Worm (Caenorhabditis elegans) whole organism, L4 larva: Measurements from ENCODE around the gene F39F10.5.
A peak's percentile ranks its signal among the peaks of the same experiment; 100 is the strongest.
"Not testable (repeated sequence)": the region's sequence is repeated elsewhere in the genome, so short reads cannot be mapped to it uniquely, and the experiment has no call there.

Experiments
- D1046.2 ChIP-seq: fragments of 200-800 bp; sonication (Bioruptor generic); IDR thresholded peaks from 2 replicates; pipeline ENCODE4 v1.3.6; 2022; ENCODE audit warnings: missing genetic modification characterization, missing compliant biosample characterization
- F49E8.2 ChIP-seq: sonication (generic microtip); optimal IDR thresholded peaks from 2 replicates; lab custom pipeline; 2016; ENCODE audit warnings: missing compliant biosample characterization, mild to moderate bottlenecking, missing genetic modification characterization, borderline replicate concordance
- T26A8.4 ChIP-seq: fragments of 200-800 bp; sonication (Bioruptor generic); IDR thresholded peaks from 2 replicates; pipeline ENCODE4 v1.3.6; 2022; ENCODE audit warnings: missing genetic modification characterization, missing compliant biosample characterization
- Y105C5A.15 ChIP-seq: fragments of 200-800 bp; sonication (Bioruptor generic); IDR thresholded peaks from 2 replicates; pipeline ENCODE4 v1.3.6; 2022; ENCODE audit warnings: missing genetic modification characterization, missing compliant biosample characterization
- ZK337.2 ChIP-seq: fragments of 200-800 bp; sonication (Bioruptor generic); IDR thresholded peaks from 2 replicates; pipeline ENCODE4 v1.3.6; 2022; ENCODE audit warnings: missing genetic modification reagents, missing genetic modification characterization, missing compliant biosample characterization
- ZK546.5 ChIP-seq, 2 experiments: sonication (generic microtip); optimal IDR thresholded peaks; 2 replicates each; lab custom pipeline; 2017; ENCODE audit warnings: missing biosample characterization in 2 of 2, missing genetic modification characterization in 2 of 2
- aly-2 ChIP-seq: sonication (generic microtip); optimal IDR thresholded peaks from 2 replicates; lab custom pipeline; 2018; ENCODE audit warnings: missing biosample characterization, missing genetic modification characterization
- ama-1 ChIP-seq: fragments of 150-350 bp; optimal IDR thresholded peaks from 2 replicates; lab custom pipeline; 2014; ENCODE audit warnings: inconsistent platforms, mixed read lengths
- ceh-20 ChIP-seq: fragments of 200-800 bp; sonication (Bioruptor generic); IDR thresholded peaks from 2 replicates; pipeline ENCODE4 v1.3.6; 2022; ENCODE audit warnings: missing genetic modification reagents, missing genetic modification characterization, missing compliant biosample characterization
- ceh-32 ChIP-seq: sonication (generic microtip); optimal IDR thresholded peaks from 2 replicates; lab custom pipeline; 2016; ENCODE audit warnings: mild to moderate bottlenecking, missing genetic modification characterization, missing compliant biosample characterization; ENCODE audit not compliant: poor library complexity
- ceh-44 ChIP-seq: fragments of 200-800 bp; sonication (Bioruptor generic); IDR thresholded peaks from 2 replicates; pipeline ENCODE4 v1.3.6; 2022; ENCODE audit warnings: missing genetic modification reagents, missing genetic modification characterization, missing compliant biosample characterization
- ces-1 ChIP-seq: fragments of 150-350 bp; sonication (generic microtip); optimal IDR thresholded peaks from 4 replicates; lab custom pipeline; 2014; ENCODE audit warnings: missing biosample characterization, missing genetic modification reagents, missing genetic modification characterization
- cey-2 ChIP-seq: sonication (generic microtip); optimal IDR thresholded peaks from 3 replicates; lab custom pipeline; 2017; ENCODE audit warnings: missing genetic modification characterization, mild to moderate bottlenecking, missing compliant biosample characterization, antibody characterized with exemption, borderline replicate concordance; ENCODE audit not compliant: insufficient read depth
- daf-12 ChIP-seq: fragments of 150-350 bp; optimal IDR thresholded peaks from 2 replicates; lab custom pipeline; 2014; ENCODE audit warnings: missing biosample characterization, missing genetic modification reagents, missing genetic modification characterization
- dmd-9 ChIP-seq: fragments of 200-800 bp; sonication (Bioruptor generic); IDR thresholded peaks from 2 replicates; pipeline ENCODE4 v1.3.6; 2022; ENCODE audit warnings: missing genetic modification reagents, missing genetic modification characterization, missing compliant biosample characterization
- duxl-1 ChIP-seq: sonication (generic microtip); optimal IDR thresholded peaks from 2 replicates; lab custom pipeline; 2016; ENCODE audit warnings: mild to moderate bottlenecking, missing genetic modification characterization, moderate library complexity, missing compliant biosample characterization; ENCODE audit not compliant: poor library complexity
- egl-43 ChIP-seq: fragments of 200-800 bp; sonication (Bioruptor generic); IDR thresholded peaks from 2 replicates; pipeline ENCODE4 v1.3.6; 2022; ENCODE audit warnings: missing genetic modification reagents, missing genetic modification characterization, missing compliant biosample characterization
- hlh-11 ChIP-seq: fragments of 200-800 bp; sonication (Bioruptor generic); optimal IDR thresholded peaks from 2 replicates; lab custom pipeline; 2018; ENCODE audit warnings: mild to moderate bottlenecking, missing genetic modification characterization, missing compliant biosample characterization
- lim-7 ChIP-seq: fragments of 200-800 bp; sonication (Bioruptor generic); IDR thresholded peaks from 2 replicates; pipeline ENCODE4 v1.3.6; 2022; ENCODE audit warnings: missing genetic modification characterization, missing compliant biosample characterization
- mep-1 ChIP-seq: fragments of 150-350 bp; sonication (generic microtip); optimal IDR thresholded peaks from 3 replicates; lab custom pipeline; 2014; ENCODE audit warnings: missing biosample characterization, missing genetic modification characterization
- mes-2 ChIP-seq: sonication (generic microtip); optimal IDR thresholded peaks from 2 replicates; lab custom pipeline; 2016; ENCODE audit warnings: missing genotype, mild to moderate bottlenecking, missing genetic modification characterization, missing compliant biosample characterization; ENCODE audit not compliant: poor library complexity, severe bottlenecking
- nhr-10 ChIP-seq: fragments of 150-350 bp; optimal IDR thresholded peaks from 2 replicates; lab custom pipeline; 2014; ENCODE audit warnings: missing biosample characterization, missing genetic modification characterization
- nhr-102 ChIP-seq: sonication (generic microtip); optimal IDR thresholded peaks from 2 replicates; lab custom pipeline; 2016; ENCODE audit warnings: mild to moderate bottlenecking, missing genetic modification characterization, moderate library complexity, missing compliant biosample characterization
- nhr-11 ChIP-seq: fragments of 150-350 bp; optimal IDR thresholded peaks from 2 replicates; lab custom pipeline; 2014; ENCODE audit warnings: missing biosample characterization, missing genetic modification characterization
- nhr-111 ChIP-seq: fragments of 200-800 bp; sonication (Bioruptor generic); optimal IDR thresholded peaks from 2 replicates; lab custom pipeline; 2018; ENCODE audit warnings: mild to moderate bottlenecking, missing genetic modification characterization, missing compliant biosample characterization
- nhr-41 ChIP-seq: fragments of 200-800 bp; sonication (Bioruptor generic); IDR thresholded peaks from 2 replicates; pipeline ENCODE4 v1.3.6; 2022; ENCODE audit warnings: missing genetic modification reagents, missing genetic modification characterization, missing compliant biosample characterization
- nhr-48 ChIP-seq: sonication (generic microtip); optimal IDR thresholded peaks from 2 replicates; lab custom pipeline; 2016; ENCODE audit warnings: mild to moderate bottlenecking, missing genetic modification characterization, missing compliant biosample characterization
- nhr-6 ChIP-seq: fragments of 150-350 bp; optimal IDR thresholded peaks from 2 replicates; lab custom pipeline; 2014; ENCODE audit warnings: missing biosample characterization, missing genetic modification characterization
- nhr-76 ChIP-seq: fragments of 150-350 bp; optimal IDR thresholded peaks from 2 replicates; lab custom pipeline; 2014; ENCODE audit warnings: missing biosample characterization, missing genetic modification characterization
- pha-4 ChIP-seq, 2 experiments: fragments of 150-350 bp in 1 of 2; fragments of 200-800 bp in 1 of 2; sonication (Bioruptor generic) in 1 of 2; IDR thresholded peaks in 1 of 2; optimal IDR thresholded peaks in 1 of 2; 2 replicates each; pipeline versions ENCODE4 v1.3.6 to Lab custom; 2014 to 2022; ENCODE audit warnings: missing genetic modification characterization in 2 of 2, missing genetic modification reagents in 2 of 2, missing biosample characterization in 1 of 2, missing compliant biosample characterization in 1 of 2
- php-3 ChIP-seq: fragments of 200-800 bp; sonication (Bioruptor generic); IDR thresholded peaks from 2 replicates; pipeline ENCODE4 v1.3.6; 2022; ENCODE audit warnings: missing genetic modification reagents, missing genetic modification characterization, missing compliant biosample characterization
- pqm-1 ChIP-seq: sonication (generic microtip); optimal IDR thresholded peaks from 2 replicates; lab custom pipeline; 2017; ENCODE audit warnings: missing biosample characterization, missing genetic modification characterization
- set-16 ChIP-seq: fragments of 200-800 bp; sonication (Bioruptor generic); IDR thresholded peaks from 2 replicates; pipeline ENCODE4 v1.3.6; 2022; ENCODE audit warnings: missing genetic modification reagents, missing genetic modification characterization, missing compliant biosample characterization
- snpc-1.2 ChIP-seq: fragments of 200-800 bp; sonication (Bioruptor generic); IDR thresholded peaks from 2 replicates; pipeline ENCODE4 v1.3.6; 2022; ENCODE audit warnings: missing genetic modification reagents, missing genetic modification characterization, missing compliant biosample characterization
- snpc-4 ChIP-seq: fragments of 150-350 bp; optimal IDR thresholded peaks from 2 replicates; lab custom pipeline; 2014; ENCODE audit warnings: missing biosample characterization, missing genetic modification characterization
- spr-3 ChIP-seq: fragments of 200-800 bp; sonication (Bioruptor generic); optimal IDR thresholded peaks from 2 replicates; lab custom pipeline; 2018; ENCODE audit warnings: mild to moderate bottlenecking, missing genetic modification characterization, missing compliant biosample characterization
- zfp-2 ChIP-seq: sonication (generic microtip); optimal IDR thresholded peaks from 2 replicates; lab custom pipeline; 2016; ENCODE audit warnings: mild to moderate bottlenecking, missing genetic modification characterization, missing compliant biosample characterization
- zip-2 ChIP-seq: fragments of 150-350 bp; optimal IDR thresholded peaks from 2 replicates; lab custom pipeline; 2014; ENCODE audit warnings: missing biosample characterization, missing genetic modification characterization

The F39F10.5 gene

ce11 chrX:16893767-16894166 is 19.8 kb downstream of the F39F10.5 start:
- TF ChIP-seq nhr-6 (tag; lab: Kevin White, UChicago) = no peak
- 0 out of 2 replicates have a peak, but pooled peaks have one; percentile 40 for TF ChIP-seq php-3 (GFP tag; lab: Robert Waterston, UW)
- peak; percentile 5 for TF ChIP-seq F49E8.2
- TF ChIP-seq set-16 (GFP tag; lab: Robert Waterston, UW) = peak; percentile 66
- TF ChIP-seq egl-43 (GFP tag; lab: Robert Waterston, UW) = 0 out of 2 replicates have a peak, but pooled peaks have one; percentile 50
- TF ChIP-seq snpc-1.2 = peak; percentile 71; the same call in 1 of the 2 replicates
- TF ChIP-seq cey-2 (tag; lab: Kevin White, UChicago) = no peak
- TF ChIP-seq lim-7 (GFP tag; lab: Robert Waterston, UW) = peak; percentile 68; the same call in 1 of the 2 replicates

ce11 chrX:16891683-16892082 is 21.9 kb downstream of the F39F10.5 start, which contains the start of gene F39F10.3:
Gene F39F10.3 (plus strand): TSS chrX:16891983.
- no peak for TF ChIP-seq ceh-32 (tag; lab: Kevin White, UChicago)
- TF ChIP-seq hlh-11 = no peak
- no peak for TF ChIP-seq zip-2 (tag; lab: Kevin White, UChicago)
- TF ChIP-seq nhr-11 (tag; lab: Kevin White, UChicago) = no peak
- TF ChIP-seq nhr-102 (tag; lab: Kevin White, UChicago) = no peak
- no peak for TF ChIP-seq T26A8.4
- no peak for TF ChIP-seq nhr-41 (GFP tag; lab: Robert Waterston, UW)
- no peak for TF ChIP-seq set-16 (GFP tag; lab: Robert Waterston, UW)
- TF ChIP-seq ZK546.5 (tag; optimal IDR thresholded peaks at IDR 0.05; lab: Kevin White, UChicago) = no peak
- no peak for TF ChIP-seq pqm-1
- no peak for TF ChIP-seq nhr-76
- no peak for TF ChIP-seq zfp-2 (tag; lab: Kevin White, UChicago)

ce11 chrX:16884075-16884474 is 29.5 kb downstream of the F39F10.5 start:
- TF ChIP-seq lim-7 (GFP tag; lab: Robert Waterston, UW) = 0 out of 2 replicates have a peak, but pooled peaks have one; percentile 11
- no peak for TF ChIP-seq ceh-44 (GFP tag; lab: Robert Waterston, UW)
- TF ChIP-seq set-16 (GFP tag; lab: Robert Waterston, UW) = peak; percentile 73
- TF ChIP-seq, all 104 proteins: peak for 2

DNA sequence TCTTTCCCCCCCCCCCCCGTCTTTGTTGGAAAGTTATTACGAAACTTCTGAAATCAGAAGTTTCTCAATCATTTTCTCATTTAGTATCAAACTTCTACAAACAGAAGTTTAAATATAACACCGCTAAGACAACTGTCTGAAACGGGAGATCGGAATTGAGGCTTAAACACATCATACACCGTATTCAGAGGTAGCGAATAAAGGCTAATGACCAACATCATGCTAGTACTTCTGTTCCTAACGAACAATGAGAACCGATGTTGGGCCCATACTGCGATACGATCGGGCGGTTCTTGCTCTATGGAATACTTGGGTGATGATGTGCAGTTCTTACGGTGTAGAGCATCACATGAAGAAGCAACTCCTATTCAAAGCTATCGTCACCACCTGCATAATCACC is 30.1 kb downstream of the F39F10.5 start, which contains the start of gene Y13C8A.1:
Gene Y13C8A.1 (plus strand): TSS at position 301 of the 400 bp plus-strand sequence.
- not testable (repeated sequence) for TF ChIP-seq nhr-6 (tag; lab: Kevin White, UChicago); nhr-48 (tag; lab: Kevin White, UChicago); pha-4 (GFP tag; IDR thresholded peaks at IDR 0.05; lab: Robert Waterston, UW); pha-4 (tag; optimal IDR thresholded peaks at IDR 0.05; lab: Kevin White, UChicago)

- TF ChIP-seq ceh-20 (GFP tag; lab: Robert Waterston, UW) (no peak), duxl-1 (tag; lab: Kevin White, UChicago) (no peak), php-3 (GFP tag; lab: Robert Waterston, UW) (no peak), ceh-32 (tag; lab: Kevin White, UChicago) (no peak), spr-3 (GFP tag; lab: Kevin White, UChicago) (no peak), ces-1 (GFP tag; lab: Kevin White, UChicago) (no peak)
- TF ChIP-seq, all 104 proteins: peak for 0
These were observed 33.1 kb downstream of the F39F10.5 start, which contains the start of gene acs-9 for ce11 chrX:16880426-16880825. Gene acs-9 (minus strand): TSS chrX:16880526.

DNA sequence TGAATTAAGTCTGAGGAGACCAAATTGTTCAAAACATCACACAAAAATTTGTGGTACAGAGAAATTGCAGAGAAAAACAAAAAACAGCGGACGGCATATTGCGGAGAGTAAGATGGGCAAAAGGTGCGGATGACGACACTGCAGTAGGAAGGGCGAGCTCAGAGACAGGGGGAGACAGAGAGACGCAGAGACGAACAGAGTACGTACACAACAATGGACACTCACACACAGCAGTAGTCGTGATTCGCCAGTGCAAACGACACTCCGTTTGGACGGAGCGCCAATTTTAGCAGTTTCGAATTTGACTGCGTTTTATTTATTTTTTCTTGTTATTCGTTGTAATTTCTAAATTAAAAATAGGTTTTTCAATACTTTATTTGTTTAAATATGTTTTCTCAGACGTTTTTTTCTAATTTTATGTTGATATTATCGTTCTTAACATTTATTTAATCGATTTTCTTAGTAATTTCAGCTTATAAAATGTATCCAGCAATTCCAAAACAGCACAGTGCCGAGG is 41.1 kb downstream of the F39F10.5 start, which contains the start of gene T20F7.1:
Gene T20F7.1 (plus strand): TSS at position 467 of the 517 bp plus-strand sequence.
- TF ChIP-seq ces-1 (GFP tag; lab: Kevin White, UChicago) (no peak), lim-7 (GFP tag; lab: Robert Waterston, UW) (no peak), snpc-4 (tag; lab: Kevin White, UChicago) (no peak), cey-2 (tag; lab: Kevin White, UChicago) (no peak), mes-2 (tag; lab: Kevin White, UChicago) (peak; percentile 84), pqm-1 (no peak), mep-1 (tag; lab: Kevin White, UChicago) (no peak), ceh-44 (GFP tag; lab: Robert Waterston, UW) (no peak), dmd-9 (GFP tag; lab: Robert Waterston, UW) (no peak), nhr-10 (tag; lab: Kevin White, UChicago) (no peak), daf-12 (tag; lab: Kevin White, UChicago) (no peak), ZK337.2 (GFP tag; lab: Robert Waterston, UW) (no peak), ama-1 (no peak), snpc-1.2 (no peak), D1046.2 (no peak), aly-2 (tag; lab: Kevin White, UChicago) (no peak), nhr-111 (no peak), Y105C5A.15 (GFP tag; lab: Robert Waterston, UW) (no peak)
